Fruit fly (Drosophila melanogaster) whole organism, embryonic: Measurements from ENCODE around the gene CG13884.

Source experiments
- Bgb ChIP-seq: fragments of 200-800 bp; sonication (Bioruptor generic); IDR thresholded peaks from 2 replicates; pipeline ENCODE4 v1.3.6; 2022; ENCODE audit warnings: missing biosample characterization, missing genetic modification characterization; ENCODE audit not compliant: partially characterized antibody
- CG12104 ChIP-seq: fragments of 200-800 bp; sonication (Bioruptor generic); optimal IDR thresholded peaks from 3 replicates; lab custom pipeline; 2016; ENCODE audit warnings: missing biosample characterization, missing genetic modification characterization
- CG14050 ChIP-seq: fragments of 200-800 bp; sonication (Bioruptor generic); IDR thresholded peaks from 3 replicates; pipeline ENCODE4 v1.3.6; 2022; ENCODE audit warnings: missing biosample characterization, missing genetic modification characterization
- CG16779 ChIP-seq: fragments of 200-800 bp; sonication (Bioruptor generic); IDR thresholded peaks from 2 replicates; pipeline ENCODE4 v1.3.6; 2022; ENCODE audit warnings: missing biosample characterization, missing genetic modification characterization
- CG18476 ChIP-seq: fragments of 200-800 bp; sonication (Bioruptor generic); optimal IDR thresholded peaks from 2 replicates; lab custom pipeline; 2016; ENCODE audit warnings: missing biosample characterization, mild to moderate bottlenecking, missing genetic modification characterization
- CG18619 ChIP-seq: fragments of 200-800 bp; sonication (Bioruptor generic); optimal IDR thresholded peaks from 3 replicates; lab custom pipeline; 2017; ENCODE audit warnings: missing biosample characterization, mild to moderate bottlenecking, missing genetic modification characterization
- CG2116 ChIP-seq: fragments of 200-800 bp; sonication (Bioruptor generic); optimal IDR thresholded peaks from 3 replicates; lab custom pipeline; 2018; ENCODE audit warnings: missing biosample characterization, mild to moderate bottlenecking, missing genetic modification characterization
- CG34224 ChIP-seq: fragments of 200-800 bp; sonication (Bioruptor generic); IDR thresholded peaks from 3 replicates; pipeline ENCODE4 v1.3.6; 2022; ENCODE audit warnings: missing biosample characterization, missing genetic modification characterization; ENCODE audit not compliant: partially characterized antibody
- CG34376 ChIP-seq: fragments of 200-800 bp; sonication (Bioruptor generic); optimal IDR thresholded peaks from 2 replicates; lab custom pipeline; 2018; ENCODE audit warnings: missing biosample characterization, mild to moderate bottlenecking, missing genetic modification characterization
- CG3726 ChIP-seq: fragments of 200-800 bp; sonication (Bioruptor generic); IDR thresholded peaks from 3 replicates; pipeline ENCODE4, ENCODE4 v1.3.6; 2022; ENCODE audit warnings: missing biosample characterization, missing genetic modification characterization
- CG6791 ChIP-seq: fragments of 200-800 bp; sonication (Bioruptor generic); IDR thresholded peaks from 3 replicates; pipeline ENCODE4 v1.3.6; 2022; ENCODE audit warnings: missing biosample characterization, missing genetic modification characterization; ENCODE audit not compliant: partially characterized antibody
- CG8388 ChIP-seq: fragments of 200-800 bp; sonication (Bioruptor generic); optimal IDR thresholded peaks from 2 replicates; lab custom pipeline; 2019; ENCODE audit warnings: missing biosample characterization, mild to moderate bottlenecking, missing genetic modification characterization, moderate library complexity
- CHES-1-like ChIP-seq: fragments of 200-800 bp; sonication (Bioruptor generic); optimal IDR thresholded peaks from 2 replicates; lab custom pipeline; 2016; ENCODE audit warnings: missing biosample characterization, missing genetic modification characterization
- CoRest ChIP-seq: fragments of 200-800 bp; sonication (Bioruptor generic); optimal IDR thresholded peaks from 3 replicates; lab custom pipeline; 2018; ENCODE audit warnings: missing biosample characterization, mild to moderate bottlenecking, missing genetic modification characterization, moderate library complexity
- Deaf1 ChIP-seq: fragments of 200-800 bp; optimal IDR thresholded peaks from 3 replicates; lab custom pipeline; 2019; ENCODE audit warnings: missing biosample characterization, mild to moderate bottlenecking, missing genetic modification characterization, moderate library complexity
- Dfd ChIP-seq, 2 experiments: fragments of >200 bp; optimal IDR thresholded peaks; 2 replicates each; lab custom pipeline; 2017; ENCODE audit warnings: missing biosample characterization in 2 of 2, missing genetic modification characterization in 2 of 2
- Dip2 ChIP-seq: fragments of 200-800 bp; sonication (Bioruptor generic); IDR thresholded peaks from 2 replicates; pipeline ENCODE4 v1.3.6; 2022; ENCODE audit warnings: missing biosample characterization, missing genetic modification characterization
- Dip3 ChIP-seq: fragments of 200-800 bp; sonication (Bioruptor generic); optimal IDR thresholded peaks from 3 replicates; lab custom pipeline; 2016; ENCODE audit warnings: missing biosample characterization, missing genetic modification characterization
- Drgx ChIP-seq: fragments of 200-800 bp; sonication (Bioruptor generic); IDR thresholded peaks from 2 replicates; pipeline ENCODE4 v1.3.6; 2022; ENCODE audit warnings: missing biosample characterization, missing genetic modification characterization
- GATAe ChIP-seq: fragments of 200-800 bp; sonication (Bioruptor generic); conservative IDR thresholded peaks from 2 replicates; pipeline ENCODE4 v1.3.6; 2022; ENCODE audit warnings: missing biosample characterization, missing genetic modification characterization
- Gsc ChIP-seq: fragments of 200-800 bp; sonication (Bioruptor generic); IDR thresholded peaks from 2 replicates; pipeline ENCODE4 v1.3.6; 2022; ENCODE audit warnings: missing biosample characterization, missing genetic modification characterization
- Hr51 ChIP-seq, 2 experiments: fragments of 200-800 bp; sonication (Bioruptor generic); optimal IDR thresholded peaks; 2 replicates in 1 of 2; 3 replicates in 1 of 2; lab custom pipeline; 2016 to 2018; ENCODE audit warnings: missing biosample characterization in 2 of 2, missing genetic modification characterization in 2 of 2, mild to moderate bottlenecking in 1 of 2, moderate library complexity in 1 of 2
- MTF-1 ChIP-seq: fragments of 200-800 bp; sonication (Bioruptor generic); optimal IDR thresholded peaks from 2 replicates; lab custom pipeline; 2018; ENCODE audit warnings: missing biosample characterization, mild to moderate bottlenecking, missing genetic modification characterization, borderline replicate concordance
- Meics ChIP-seq: fragments of 200-800 bp; sonication (Bioruptor generic); optimal IDR thresholded peaks from 2 replicates; lab custom pipeline; 2017; ENCODE audit warnings: missing biosample characterization, mild to moderate bottlenecking, missing genetic modification characterization
- Mrtf ChIP-seq: fragments of 200-800 bp; sonication (Bioruptor generic); IDR thresholded peaks from 3 replicates; pipeline ENCODE4 v1.3.6; 2022; ENCODE audit warnings: missing biosample characterization, missing genetic modification characterization
- Rfx ChIP-seq: fragments of 200-800 bp; sonication (Bioruptor generic); IDR thresholded peaks from 2 replicates; pipeline ENCODE4 v1.3.6; 2022; ENCODE audit warnings: missing biosample characterization, missing genetic modification characterization
- Spps ChIP-seq: fragments of 200-800 bp; sonication (Bioruptor generic); optimal IDR thresholded peaks from 2 replicates; lab custom pipeline; 2018; ENCODE audit warnings: missing biosample characterization, mild to moderate bottlenecking, missing genetic modification characterization
- aop ChIP-seq: fragments of 200-800 bp; sonication (Bioruptor generic); IDR thresholded peaks from 2 replicates; pipeline ENCODE4 v1.3.6; 2022; ENCODE audit warnings: missing biosample characterization, missing genetic modification characterization
- bcd ChIP-seq: fragments of 200-800 bp; sonication (Bioruptor generic); optimal IDR thresholded peaks from 2 replicates; lab custom pipeline; 2017; ENCODE audit warnings: missing biosample characterization, mild to moderate bottlenecking, missing genetic modification characterization
- cg ChIP-seq: fragments of 200-800 bp; sonication (Bioruptor generic); optimal IDR thresholded peaks from 3 replicates; lab custom pipeline; 2019; ENCODE audit warnings: missing biosample characterization, mild to moderate bottlenecking, missing genetic modification characterization, moderate library complexity
- chif ChIP-seq, 2 experiments: fragments of 200-800 bp; sonication (Bioruptor generic); optimal IDR thresholded peaks; 3 replicates each; lab custom pipeline; 2016; ENCODE audit warnings: missing biosample characterization in 2 of 2, missing genetic modification characterization in 2 of 2
- da ChIP-seq: fragments of 200-800 bp; sonication (Bioruptor generic); optimal IDR thresholded peaks from 2 replicates; lab custom pipeline; 2016; ENCODE audit warnings: missing biosample characterization, missing genetic modification characterization
- dan ChIP-seq: fragments of 200-800 bp; sonication (Bioruptor generic); IDR thresholded peaks from 2 replicates; pipeline ENCODE4 v1.3.6; 2022; ENCODE audit warnings: missing biosample characterization, missing genetic modification characterization
- dmrt11E ChIP-seq: fragments of 200-800 bp; sonication (Bioruptor generic); optimal IDR thresholded peaks from 3 replicates; lab custom pipeline; 2018; ENCODE audit warnings: missing biosample characterization, mild to moderate bottlenecking, missing genetic modification characterization, moderate library complexity
- dpn ChIP-seq, 2 experiments: fragments of 200-800 bp; sonication (Bioruptor generic); optimal IDR thresholded peaks; 3 replicates each; lab custom pipeline; 2016; ENCODE audit warnings: missing biosample characterization in 2 of 2, missing genetic modification characterization in 2 of 2
- exex ChIP-seq: fragments of 200-800 bp; sonication (Bioruptor generic); optimal IDR thresholded peaks from 4 replicates; lab custom pipeline; 2018; ENCODE audit warnings: missing biosample characterization, mild to moderate bottlenecking, missing genetic modification characterization, moderate library complexity
- fd3F ChIP-seq: fragments of 200-800 bp; sonication (Bioruptor generic); optimal IDR thresholded peaks from 2 replicates; lab custom pipeline; 2018; ENCODE audit warnings: missing biosample characterization, mild to moderate bottlenecking, missing genetic modification characterization, moderate library complexity
- grn ChIP-seq: fragments of 200-800 bp; sonication (Bioruptor generic); optimal IDR thresholded peaks from 3 replicates; lab custom pipeline; 2017; ENCODE audit warnings: missing biosample characterization, missing genetic modification characterization
- hth ChIP-seq: fragments of >200 bp; optimal IDR thresholded peaks from 2 replicates; lab custom pipeline; 2017; ENCODE audit warnings: inconsistent platforms
- jing ChIP-seq: fragments of 200-800 bp; sonication (Bioruptor generic); optimal IDR thresholded peaks from 2 replicates; lab custom pipeline; 2018; ENCODE audit warnings: missing biosample characterization, mild to moderate bottlenecking, missing genetic modification characterization
- ken ChIP-seq: fragments of 200-800 bp; sonication (Bioruptor generic); IDR thresholded peaks from 3 replicates; pipeline ENCODE4 v1.3.6; 2022; ENCODE audit warnings: missing biosample characterization, missing genetic modification characterization
- lab ChIP-seq: fragments of 200-800 bp; sonication (Bioruptor generic); optimal IDR thresholded peaks from 3 replicates; lab custom pipeline; 2017; ENCODE audit warnings: missing biosample characterization, missing genetic modification characterization, mild to moderate bottlenecking, moderate library complexity, missing genetic modification reagents
- lmd ChIP-seq: fragments of 200-800 bp; sonication (Bioruptor generic); IDR thresholded peaks from 2 replicates; pipeline ENCODE4 v1.3.6; 2022; ENCODE audit warnings: missing biosample characterization, missing genetic modification characterization
- mirr ChIP-seq: fragments of 200-800 bp; sonication (Bioruptor generic); optimal IDR thresholded peaks from 3 replicates; lab custom pipeline; 2018; ENCODE audit warnings: missing biosample characterization, mild to moderate bottlenecking, missing genetic modification characterization
- nmo ChIP-seq: fragments of 200-800 bp; sonication (Bioruptor generic); optimal IDR thresholded peaks from 2 replicates; lab custom pipeline; 2018; ENCODE audit warnings: missing biosample characterization, mild to moderate bottlenecking, missing genetic modification characterization, moderate library complexity
- rib ChIP-seq: fragments of 200-800 bp; sonication (Bioruptor generic); IDR thresholded peaks from 2 replicates; pipeline ENCODE4 v1.3.6; 2022; ENCODE audit warnings: missing biosample characterization, missing genetic modification characterization
- slbo ChIP-seq: fragments of 200-800 bp; sonication (Bioruptor generic); IDR thresholded peaks from 2 replicates; pipeline ENCODE4 v1.3.6; 2022; ENCODE audit warnings: missing biosample characterization, missing genetic modification characterization
- sug ChIP-seq: fragments of 200-800 bp; optimal IDR thresholded peaks from 2 replicates; lab custom pipeline; 2019; ENCODE audit warnings: missing biosample characterization, mild to moderate bottlenecking, missing genetic modification characterization, moderate library complexity
- unpg ChIP-seq: fragments of 200-800 bp; sonication (Bioruptor generic); optimal IDR thresholded peaks from 3 replicates; lab custom pipeline; 2018; ENCODE audit warnings: missing biosample characterization, mild to moderate bottlenecking, missing genetic modification characterization, moderate library complexity

CG13884 gene

DNA sequence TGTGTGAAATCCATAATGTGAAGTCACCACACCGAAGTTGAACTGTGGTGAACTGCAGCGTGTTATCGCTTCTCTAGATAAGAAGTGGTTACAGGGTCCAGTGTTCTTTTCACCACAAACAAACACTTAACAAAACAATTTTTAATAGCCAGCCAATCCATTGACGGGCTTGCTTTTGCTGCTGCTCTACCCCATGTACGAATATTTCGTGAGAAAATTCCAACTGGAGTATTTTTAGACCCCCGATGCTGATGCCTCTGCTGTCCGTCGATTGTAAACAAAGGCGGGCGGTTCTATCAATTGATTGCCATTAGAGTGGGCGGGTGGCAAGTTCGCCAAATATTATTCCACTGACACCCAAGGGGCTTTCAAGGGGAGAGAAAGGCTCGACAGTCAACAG, 27.2 kb downstream of the CG13884 start (continued):
- TF ChIP-seq lmd (no peak; the same call in 1 of the 2 replicates), Dfd (GFP tag; optimal IDR thresholded peaks at IDR 0.05; lab: Kevin White, UChicago) (no peak), CG14050 (no peak; the same call in 2 of the 3 replicates), dan (no peak), Rfx (GFP tag; lab: Robert Waterston, UW) (peak; percentile 27; the same call in 1 of the 2 replicates), CG34224 (no peak), fd3F (GFP tag; lab: Kevin White, UChicago) (no peak), CG2116 (GFP tag; lab: Kevin White, UChicago) (no peak), Mrtf (no peak), CG18619 (GFP tag; lab: Kevin White, UChicago) (no peak), da (GFP tag; lab: Kevin White, UChicago) (no peak), CoRest (tag; lab: Kevin White, UChicago) (no peak), CG8388 (GFP tag; lab: Kevin White, UChicago) (no peak), ken (GFP tag; lab: Robert Waterston, UW) (no peak), Dip3 (GFP tag; lab: Kevin White, UChicago) (no peak), bcd (GFP tag; lab: Kevin White, UChicago) (no peak), slbo (peak; percentile 41; the same call in 1 of the 2 replicates)
- TF ChIP-seq, all 482 proteins: peak for 55

DNA sequence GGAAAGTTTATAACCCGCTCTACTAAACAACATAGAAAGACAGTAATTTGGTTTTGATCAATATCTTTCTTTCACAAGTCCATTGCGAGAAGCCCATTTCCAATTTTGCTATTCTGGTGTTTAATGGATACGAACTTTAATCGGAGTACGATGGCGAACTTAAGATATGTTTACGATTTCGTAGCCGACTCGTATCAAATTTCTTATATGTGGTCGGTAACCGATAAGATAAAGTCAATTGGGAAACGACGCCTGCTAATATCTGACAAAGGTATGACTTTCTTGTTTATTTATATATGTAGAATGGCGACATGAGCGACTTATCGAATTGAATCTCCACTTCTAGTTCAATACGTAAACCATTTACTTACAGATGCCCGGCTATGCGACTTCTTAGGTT, 28.1 kb downstream of the CG13884 start:
- TF ChIP-seq dmrt11E (tag; lab: Kevin White, UChicago), result no peak
- TF ChIP-seq Drgx, result no peak
- no peak for TF ChIP-seq CG12104 (GFP tag; lab: Kevin White, UChicago)
- peak; percentile 21 for TF ChIP-seq grn
- TF ChIP-seq CG34376 (GFP tag; lab: Kevin White, UChicago), result peak; percentile 17
- peak; percentile 55 for TF ChIP-seq exex
- peak; percentile 68 for TF ChIP-seq mirr (GFP tag; lab: Kevin White, UChicago)
- peak; percentile 12 for TF ChIP-seq Deaf1 (tag; lab: Kevin White, UChicago)
- TF ChIP-seq, all 482 proteins: peak for 5

DNA sequence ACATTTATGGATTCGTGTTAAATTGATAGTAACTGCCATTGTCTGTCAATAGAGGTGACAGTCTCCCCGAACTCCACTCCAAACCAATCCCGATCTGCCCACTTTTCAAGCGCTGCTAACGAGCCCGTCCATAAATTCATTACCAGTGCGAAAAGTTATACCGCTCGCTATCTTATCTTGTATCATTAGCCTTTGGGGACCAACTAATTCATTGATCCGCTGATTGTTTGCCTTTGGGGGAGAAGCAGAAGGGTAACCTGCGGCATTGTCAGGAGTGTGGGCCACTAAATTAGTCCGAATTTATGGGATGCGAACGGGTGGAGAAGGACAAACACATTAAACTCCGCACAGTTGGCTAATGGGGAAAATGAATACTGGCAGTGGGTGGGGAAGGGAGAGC, 29.1 kb downstream of the CG13884 start:
- TF ChIP-seq MTF-1 (GFP tag; lab: Kevin White, UChicago) (no peak), rib (GFP tag; lab: Robert Waterston, UW) (no peak), CHES-1-like (GFP tag; lab: Kevin White, UChicago) (no peak), hth (lab: Kevin White, UChicago) (no peak), Hr51 (GFP tag; optimal IDR thresholded peaks at IDR 0.05; lab: Kevin White, UChicago) (no peak), CG18476 (GFP tag; lab: Kevin White, UChicago) (no peak), exex (peak; percentile 72), CG6791 (GFP tag; lab: Robert Waterston, UW) (no peak), sug (tag; lab: Kevin White, UChicago) (peak; percentile 50), CG3726 (GFP tag; lab: Robert Waterston, UW) (no peak), chif (GFP tag; optimal IDR thresholded peaks at IDR 0.05; lab: Kevin White, UChicago) (no peak), jing (GFP tag; lab: Kevin White, UChicago) (no peak), Spps (no peak), grn (peak; percentile 17), GATAe (no peak), unpg (no peak), Gsc (GFP tag; lab: Robert Waterston, UW) (no peak), Meics (GFP tag; lab: Kevin White, UChicago) (no peak), dpn (GFP tag; optimal IDR thresholded peaks at IDR 0.05; lab: Kevin White, UChicago) (no peak), cg (no peak), lab (GFP tag; lab: Kevin White, UChicago) (peak; percentile 48), Dip2 (GFP tag; lab: Robert Waterston, UW) (no peak), aop (GFP tag; lab: Robert Waterston, UW) (no peak), CG16779 (GFP tag; lab: Robert Waterston, UW) (no peak), nmo (GFP tag; lab: Kevin White, UChicago) (no peak), Bgb (no peak)
- TF ChIP-seq, all 482 proteins: peak for 4
